Fruit fly (Drosophila melanogaster): ENCODE results near the gene Uxt.

Gene Uxt

dm6 chr2L:15256249-15256648 is at the start of gene Uxt, which contains the start of gene PolD3:
Uxt (plus strand) TSS chr2L:15256581.
PolD3 (minus strand) TSS chr2L:15256304.
- TF ChIP-seq CG15336 (GFP tag; IDR thresholded peaks at IDR 0.05) (no peak), fkh (GFP tag; optimal IDR thresholded peaks at IDR 0.05) (peak; percentile 80)

DNA sequence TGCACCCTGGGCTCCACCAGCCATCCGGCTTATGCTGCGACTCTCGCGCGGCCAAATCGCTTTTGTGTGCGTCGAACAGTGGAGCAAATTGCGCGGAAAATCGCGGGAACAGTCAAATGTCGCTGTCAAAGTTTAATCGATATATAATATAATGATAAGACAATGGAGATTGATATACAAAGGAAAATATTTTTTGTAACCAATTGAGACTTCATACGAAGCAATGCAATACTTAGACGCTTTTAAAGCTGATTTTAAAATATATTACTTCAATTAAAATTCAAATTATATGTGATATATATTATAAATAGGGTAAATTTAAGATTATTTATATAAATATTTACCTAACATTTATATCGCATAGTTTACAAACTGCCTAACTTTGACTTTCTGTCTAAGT is 44.9 kb upstream of the Uxt start:
- TF ChIP-seq Ets96B (tag; optimal IDR thresholded peaks at IDR 0.05) = peak; percentile 10
- no peak for TF ChIP-seq CG4318 (GFP tag; optimal IDR thresholded peaks at IDR 0.05)
- peak; percentile 1 for TF ChIP-seq Met (GFP tag; optimal IDR thresholded peaks at IDR 0.05)
- no peak for TF ChIP-seq fd85E (GFP tag; optimal IDR thresholded peaks at IDR 0.05)
- no peak for TF ChIP-seq Smox (GFP tag; optimal IDR thresholded peaks at IDR 0.05)
- no peak for TF ChIP-seq CG8119 (GFP tag; IDR thresholded peaks at IDR 0.05)
- no peak for TF ChIP-seq cyc (GFP tag; optimal IDR thresholded peaks at IDR 0.05)
- TF ChIP-seq Sox15 (GFP tag; optimal IDR thresholded peaks at IDR 0.05) = no peak
- peak; percentile 15 for TF ChIP-seq CG34406 (GFP tag; optimal IDR thresholded peaks at IDR 0.05)
- no peak for TF ChIP-seq CG8319 (GFP tag; optimal IDR thresholded peaks at IDR 0.05)
- TF ChIP-seq ss (GFP tag; optimal IDR thresholded peaks at IDR 0.05) = peak in 1 of 2 experiments; percentile 19
- no peak for TF ChIP-seq CG16779 (tag; optimal IDR thresholded peaks at IDR 0.05)
- TF ChIP-seq spab (GFP tag; optimal IDR thresholded peaks at IDR 0.05) = peak; percentile 1
- TF ChIP-seq Eip93F (GFP tag; optimal IDR thresholded peaks at IDR 0.05) = no peak
- no peak for TF ChIP-seq Hr39 (GFP tag; optimal IDR thresholded peaks at IDR 0.05)
- TF ChIP-seq Eip75B (GFP tag; optimal IDR thresholded peaks at IDR 0.05) = no peak
- TF ChIP-seq salr (GFP tag; optimal IDR thresholded peaks at IDR 0.05) = no peak
- TF ChIP-seq CG6276 (GFP tag; optimal IDR thresholded peaks at IDR 0.05) = no peak
- peak; percentile 58 for TF ChIP-seq svp (GFP tag)
- TF ChIP-seq Ets21C (GFP tag; optimal IDR thresholded peaks at IDR 0.05) = no peak
- no peak for TF ChIP-seq OdsH (GFP tag; optimal IDR thresholded peaks at IDR 0.05)
- TF ChIP-seq acj6 (GFP tag; optimal IDR thresholded peaks at IDR 0.05) = peak; percentile 1
- no peak for TF ChIP-seq Sox102F (GFP tag; optimal IDR thresholded peaks at IDR 0.05)
- no peak for TF ChIP-seq CG6854 (GFP tag; optimal IDR thresholded peaks at IDR 0.05)
- TF ChIP-seq CG11294 (GFP tag; IDR thresholded peaks at IDR 0.05) = no peak
- no peak for TF ChIP-seq CG6792 (GFP tag; optimal IDR thresholded peaks at IDR 0.05)
- TF ChIP-seq CG1621 (tag; optimal IDR thresholded peaks at IDR 0.05) = no peak
- TF ChIP-seq CG9139 (GFP tag; optimal IDR thresholded peaks at IDR 0.05) = no peak
- no peak for TF ChIP-seq CG31627 (GFP tag; optimal IDR thresholded peaks at IDR 0.05)
- TF ChIP-seq CG3919 (GFP tag; optimal IDR thresholded peaks at IDR 0.05) = no peak
- TF ChIP-seq CG8632 (GFP tag; optimal IDR thresholded peaks at IDR 0.05) = no peak
- peak; percentile 64 for TF ChIP-seq Eip78C (GFP tag)
- TF ChIP-seq Lpt (GFP tag; optimal IDR thresholded peaks at IDR 0.05) = no peak
- TF ChIP-seq CG6163 (GFP tag; IDR thresholded peaks at IDR 0.05) = no peak
- TF ChIP-seq topi (GFP tag; optimal IDR thresholded peaks at IDR 0.05) = no peak
- peak; percentile 35 for TF ChIP-seq CG6808 (GFP tag; optimal IDR thresholded peaks at IDR 0.05)
- TF ChIP-seq CG10631 (GFP tag; optimal IDR thresholded peaks at IDR 0.05) = peak; percentile 31
- no peak for TF ChIP-seq CG10669 (GFP tag; optimal IDR thresholded peaks at IDR 0.05)
- no peak for TF ChIP-seq pdm3 (GFP tag; optimal IDR thresholded peaks at IDR 0.05)
- no peak for TF ChIP-seq Hr38 (GFP tag; optimal IDR thresholded peaks at IDR 0.05)
- TF ChIP-seq eg (GFP tag; IDR thresholded peaks at IDR 0.05) = no peak
- no peak for TF ChIP-seq esn (GFP tag; optimal IDR thresholded peaks at IDR 0.05)
- TF ChIP-seq Gug (GFP tag; IDR thresholded peaks at IDR 0.05) = no peak
- TF ChIP-seq achi (GFP tag; optimal IDR thresholded peaks at IDR 0.05) = peak; percentile 11
- no peak for TF ChIP-seq CG11902 (GFP tag; optimal IDR thresholded peaks at IDR 0.05)
- no peak for TF ChIP-seq CG3032 (tag; optimal IDR thresholded peaks at IDR 0.05)
- TF ChIP-seq fd59A (GFP tag; optimal IDR thresholded peaks at IDR 0.05) = no peak
- TF ChIP-seq dac (GFP tag; optimal IDR thresholded peaks at IDR 0.05) = no peak

All from whole organism, prepupa.